Worm (Caenorhabditis elegans) whole organism, L2 larva: ENCODE measurements around the gene trmt-10A.

Experiments
- R02D3.7 ChIP-seq: fragments of 150-350 bp; optimal IDR thresholded peaks from 2 replicates; lab custom pipeline; 2014; ENCODE audit warnings: missing biosample characterization, missing genetic modification characterization
- alr-1 ChIP-seq: fragments of 150-350 bp; optimal IDR thresholded peaks from 2 replicates; lab custom pipeline; 2014; ENCODE audit warnings: missing biosample characterization, missing genetic modification characterization
- blmp-1 ChIP-seq: sonication (generic microtip); optimal IDR thresholded peaks from 2 replicates; lab custom pipeline; 2017; ENCODE audit warnings: missing genetic modification characterization, mild to moderate bottlenecking, missing compliant biosample characterization, antibody characterized with exemption, moderate library complexity; ENCODE audit not compliant: insufficient read depth
- ceh-16 ChIP-seq: fragments of 150-350 bp; optimal IDR thresholded peaks from 2 replicates; lab custom pipeline; 2014; ENCODE audit warnings: missing biosample characterization, missing genetic modification characterization
- elt-3 ChIP-seq: sonication (generic microtip); optimal IDR thresholded peaks from 2 replicates; lab custom pipeline; 2017; ENCODE audit warnings: missing biosample characterization, missing genetic modification characterization
- fos-1 ChIP-seq: fragments of 150-350 bp; optimal IDR thresholded peaks from 2 replicates; lab custom pipeline; 2014; ENCODE audit warnings: missing biosample characterization, missing genetic modification characterization
- lin-13 ChIP-seq: fragments of 150-350 bp; optimal IDR thresholded peaks from 2 replicates; lab custom pipeline; 2014; ENCODE audit warnings: missing biosample characterization, missing genetic modification reagents, missing genetic modification characterization
- mab-5 ChIP-seq: fragments of 150-350 bp; optimal IDR thresholded peaks from 2 replicates; lab custom pipeline; 2014; ENCODE audit warnings: missing biosample characterization, missing genetic modification characterization
- nhr-237 ChIP-seq: fragments of 150-350 bp; optimal IDR thresholded peaks from 2 replicates; lab custom pipeline; 2014; ENCODE audit warnings: missing biosample characterization, missing genetic modification characterization
- unc-39 ChIP-seq: fragments of 150-350 bp; optimal IDR thresholded peaks from 2 replicates; lab custom pipeline; 2014; ENCODE audit warnings: missing biosample characterization, missing genetic modification characterization
- unc-62 ChIP-seq: fragments of 150-350 bp; optimal IDR thresholded peaks from 2 replicates; lab custom pipeline; 2014; ENCODE audit warnings: missing biosample characterization, missing genetic modification reagents, missing genetic modification characterization
- zag-1 ChIP-seq: fragments of 150-350 bp; optimal IDR thresholded peaks from 2 replicates; lab custom pipeline; 2014; ENCODE audit warnings: missing biosample characterization, missing genetic modification characterization
- ztf-11 ChIP-seq: sonication (generic microtip); optimal IDR thresholded peaks from 2 replicates; lab custom pipeline; 2017; ENCODE audit warnings: missing biosample characterization, missing genetic modification characterization

DNA sequence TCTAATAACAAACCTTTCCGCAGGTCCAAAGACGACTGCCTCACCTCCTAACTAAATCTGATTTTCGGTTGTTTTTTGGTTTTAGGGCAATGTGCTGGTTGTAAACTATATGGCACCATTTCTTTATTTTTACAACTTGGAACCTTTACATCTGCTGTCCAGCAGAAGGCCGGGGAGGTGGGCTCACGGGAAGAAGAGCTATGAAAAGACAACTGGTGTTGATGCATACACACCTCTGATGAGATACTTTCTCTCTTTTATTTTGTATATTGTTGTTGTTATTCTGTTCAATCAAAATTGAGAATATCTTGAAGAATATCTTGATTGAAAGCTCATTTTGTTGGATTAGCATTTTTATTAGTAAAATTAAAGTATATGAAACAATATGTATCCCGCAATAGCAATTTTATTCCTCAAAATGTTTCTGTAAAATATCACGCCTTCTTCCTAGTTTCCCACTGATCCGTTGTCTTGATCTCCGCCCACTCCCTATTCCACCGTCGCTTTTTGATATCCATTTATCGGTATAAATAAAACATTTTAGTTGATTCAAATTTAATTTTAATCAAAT is 45.7 kb upstream of the trmt-10A start, which contains the start of gene dhp-2:
- TF ChIP-seq elt-3 (tag; lab: Kevin White, UChicago) (no peak), fos-1 (tag; lab: Kevin White, UChicago) (no peak), lin-13 (GFP tag; lab: Kevin White, UChicago) (no peak), unc-62 (GFP tag; lab: Kevin White, UChicago) (no peak), ztf-11 (tag; lab: Kevin White, UChicago) (no peak), nhr-237 (no peak), mab-5 (tag; lab: Kevin White, UChicago) (no peak), blmp-1 (tag; lab: Kevin White, UChicago) (no peak), ceh-16 (tag; lab: Kevin White, UChicago) (no peak), alr-1 (tag; lab: Kevin White, UChicago) (no peak), zag-1 (tag; lab: Kevin White, UChicago) (no peak), unc-39 (tag; lab: Kevin White, UChicago) (no peak), R02D3.7 (tag; lab: Kevin White, UChicago) (no peak)
